Comparison of ENCODE assay signal across 1 fruit fly cellular context in the genomic region with DNA sequence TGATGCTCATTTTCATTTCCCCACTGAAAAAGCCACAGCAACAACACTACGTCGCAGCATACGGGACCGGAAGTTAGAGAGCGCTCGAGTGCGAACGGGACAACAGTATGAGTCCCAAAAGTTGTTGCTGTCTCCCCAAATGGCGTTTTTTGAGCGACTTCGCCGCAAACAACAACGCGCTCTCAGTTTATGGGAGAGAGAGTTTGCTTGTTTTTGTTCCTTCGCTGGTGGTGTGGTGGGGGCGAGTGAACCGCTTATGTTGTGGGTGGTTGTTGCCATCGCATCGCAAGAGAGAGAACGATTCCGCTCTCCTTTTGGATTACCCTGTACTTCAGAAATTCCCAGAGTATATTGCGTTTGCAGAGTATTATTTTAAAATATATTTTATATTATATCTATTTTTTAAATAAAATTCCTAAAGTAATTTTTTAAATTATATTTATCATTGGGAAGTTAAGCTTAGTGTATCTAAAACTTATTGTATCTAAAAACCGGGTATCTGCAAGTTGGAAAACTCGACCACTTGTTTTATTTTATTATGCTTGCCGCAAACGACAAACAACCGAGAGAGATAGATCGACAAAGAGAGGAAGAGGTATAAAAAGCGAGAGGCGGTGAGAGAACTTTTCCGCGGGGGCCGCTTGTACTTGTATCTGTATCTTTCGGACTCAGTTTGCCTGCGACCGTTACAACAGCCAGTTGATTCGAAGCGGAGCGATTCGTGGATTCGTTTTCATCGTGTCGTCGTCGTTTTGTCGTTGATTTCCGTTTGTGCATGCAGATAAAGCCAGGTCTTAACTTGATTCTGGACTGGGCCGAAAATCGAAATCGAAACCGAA.
TF ChIP-seq lines count a peak whose summit lies in the region.

A gene (plus strand): TSS at position 669 of the 839 bp plus-strand sequence.

TF ChIP-seq in whole organism, embryonic, 481 proteins besides CTCF, POLR2A, EP300 and RAD21 (continued from another document and continues in another):
- TF ChIP-seq slp2 (GFP tag; optimal IDR thresholded peaks at IDR 0.05; lab: Kevin White, UChicago), result peak; percentile 71
- peak; percentile 100 for TF ChIP-seq CoRest (tag; optimal IDR thresholded peaks at IDR 0.05; lab: Kevin White, UChicago)
- TF ChIP-seq CG10209 (GFP tag; optimal IDR thresholded peaks at IDR 0.05; lab: Kevin White, UChicago), result peak; percentile 99
- peak; percentile 88 for TF ChIP-seq CG4360 (GFP tag; IDR thresholded peaks at IDR 0.05; lab: Robert Waterston, UW)
- 0 out of 3 replicates have a peak, but pooled peaks have one; percentile 21 for TF ChIP-seq CG14860 (GFP tag; IDR thresholded peaks at IDR 0.05; lab: Robert Waterston, UW; ENCODE audit: partially characterized antibody)
- TF ChIP-seq ttk (GFP tag; IDR thresholded peaks at IDR 0.05; lab: Robert Waterston, UW), result peak; percentile 99
- TF ChIP-seq klu (GFP tag; IDR thresholded peaks at IDR 0.05; lab: Robert Waterston, UW), result peak; percentile 98
- TF ChIP-seq CG10267 (tag; optimal IDR thresholded peaks at IDR 0.05; lab: Kevin White, UChicago), result peak; percentile 99
- TF ChIP-seq CG10543 (GFP tag; optimal IDR thresholded peaks at IDR 0.05; lab: Kevin White, UChicago), result peak; percentile 97
- no peak for TF ChIP-seq Sin3A (optimal IDR thresholded peaks at IDR 0.05; lab: Kevin White, UChicago)
- TF ChIP-seq CG13624 (GFP tag; optimal IDR thresholded peaks at IDR 0.05; lab: Kevin White, UChicago), result peak; percentile 69
- peak; percentile 78 for TF ChIP-seq tx (GFP tag; optimal IDR thresholded peaks at IDR 0.05; lab: Kevin White, UChicago)
- peak; percentile 95 for TF ChIP-seq CG3065 (GFP tag; optimal IDR thresholded peaks at IDR 0.05; lab: Kevin White, UChicago)
- TF ChIP-seq yki (optimal IDR thresholded peaks at IDR 0.05; lab: Kevin White, UChicago), result peak; percentile 54
- peak; percentile 38 for TF ChIP-seq shn (GFP tag; optimal IDR thresholded peaks at IDR 0.05; lab: Kevin White, UChicago)
- TF ChIP-seq CG2129 (GFP tag; IDR thresholded peaks at IDR 0.05; lab: Robert Waterston, UW; ENCODE audit: partially characterized antibody), result no peak
- peak; percentile 83 for TF ChIP-seq CG42726 (GFP tag; IDR thresholded peaks at IDR 0.05; lab: Robert Waterston, UW; ENCODE audit: partially characterized antibody)
- TF ChIP-seq exex (tag; optimal IDR thresholded peaks at IDR 0.05; lab: Kevin White, UChicago), result peak; percentile 94
- TF ChIP-seq Lpt (GFP tag; optimal IDR thresholded peaks at IDR 0.05; lab: Kevin White, UChicago), result no peak
- TF ChIP-seq CG8944 (GFP tag; optimal IDR thresholded peaks at IDR 0.05; lab: Kevin White, UChicago), result peak; percentile 74
- peak; percentile 96 for TF ChIP-seq CG12104 (GFP tag; optimal IDR thresholded peaks at IDR 0.05; lab: Kevin White, UChicago)
- peak; percentile 35 for TF ChIP-seq crc (GFP tag; optimal IDR thresholded peaks at IDR 0.05; lab: Kevin White, UChicago)
- TF ChIP-seq Hmr (GFP tag; optimal IDR thresholded peaks at IDR 0.05; lab: Kevin White, UChicago), result peak; percentile 99
- TF ChIP-seq Elba2 (GFP tag; optimal IDR thresholded peaks at IDR 0.05; lab: Kevin White, UChicago), result peak; percentile 59
- peak; percentile 93 for TF ChIP-seq toy (GFP tag; IDR thresholded peaks at IDR 0.05; lab: Robert Waterston, UW)
- peak; percentile 99 for TF ChIP-seq run (tag; optimal IDR thresholded peaks at IDR 0.05; lab: Kevin White, UChicago)
- peak; percentile 99 for TF ChIP-seq lmd (GFP tag; IDR thresholded peaks at IDR 0.05; lab: Robert Waterston, UW)
- peak; percentile 96 for TF ChIP-seq CG4820 (GFP tag; optimal IDR thresholded peaks at IDR 0.05; lab: Kevin White, UChicago)
- peak; percentile 9 for TF ChIP-seq CG14965 (GFP tag; optimal IDR thresholded peaks at IDR 0.05; lab: Kevin White, UChicago; ENCODE audit: borderline replicate concordance)
- TF ChIP-seq ara (GFP tag; IDR thresholded peaks at IDR 0.05; lab: Robert Waterston, UW), result peak; percentile 99
- peak; percentile 87 for TF ChIP-seq CG12219 (GFP tag; optimal IDR thresholded peaks at IDR 0.05; lab: Kevin White, UChicago)
- peak; percentile 99 for TF ChIP-seq so (GFP tag; IDR thresholded peaks at IDR 0.05; lab: Robert Waterston, UW)
- TF ChIP-seq pfk (GFP tag; optimal IDR thresholded peaks at IDR 0.05; lab: Kevin White, UChicago), result peak; percentile 33
- TF ChIP-seq Dref (GFP tag; IDR thresholded peaks at IDR 0.05; lab: Robert Waterston, UW), result no peak
- peak; percentile 65 for TF ChIP-seq CHES-1-like (GFP tag; optimal IDR thresholded peaks at IDR 0.05; lab: Kevin White, UChicago)
- peak; percentile 93 for TF ChIP-seq CG15011 (GFP tag; optimal IDR thresholded peaks at IDR 0.05; lab: Kevin White, UChicago)
- TF ChIP-seq CG12299 (tag; optimal IDR thresholded peaks at IDR 0.05; lab: Kevin White, UChicago), result peak; percentile 98
- TF ChIP-seq CG12071 (GFP tag; optimal IDR thresholded peaks at IDR 0.05; lab: Kevin White, UChicago), result peak; percentile 92
- TF ChIP-seq CG12942 (GFP tag; optimal IDR thresholded peaks at IDR 0.05; lab: Kevin White, UChicago), result peak; percentile 97
- TF ChIP-seq CG11456 (GFP tag; IDR thresholded peaks at IDR 0.05; lab: Robert Waterston, UW), result peak; percentile 98
- peak; percentile 15 to 84 for TF ChIP-seq chif (GFP tag; optimal IDR thresholded peaks at IDR 0.05; lab: Kevin White, UChicago)
- TF ChIP-seq CG4282 (GFP tag; optimal IDR thresholded peaks at IDR 0.05; lab: Kevin White, UChicago), result no peak
- TF ChIP-seq CG13894 (tag; optimal IDR thresholded peaks at IDR 0.05; lab: Kevin White, UChicago), result peak; percentile 97
- TF ChIP-seq pho (GFP tag; optimal IDR thresholded peaks at IDR 0.05; lab: Kevin White, UChicago), result peak; percentile 40
- peak; percentile 26 for TF ChIP-seq MESR4 (GFP tag; optimal IDR thresholded peaks at IDR 0.05; lab: Kevin White, UChicago)
- no peak; the same call in 2 of the 3 replicates for TF ChIP-seq knrl (GFP tag; IDR thresholded peaks at IDR 0.05; lab: Robert Waterston, UW; ENCODE audit: partially characterized antibody)
- peak; percentile 81 for TF ChIP-seq bab2 (GFP tag; optimal IDR thresholded peaks at IDR 0.05; lab: Kevin White, UChicago)
- peak; percentile 37 for TF ChIP-seq p53 (GFP tag; optimal IDR thresholded peaks at IDR 0.05; lab: Kevin White, UChicago)
- TF ChIP-seq CG6854 (GFP tag; optimal IDR thresholded peaks at IDR 0.05; lab: Kevin White, UChicago), result peak; percentile 98
- peak; percentile 99 for TF ChIP-seq E2f1 (GFP tag; IDR thresholded peaks at IDR 0.05; lab: Robert Waterston, UW)
- TF ChIP-seq B-H1 (GFP tag; IDR thresholded peaks at IDR 0.05; lab: Robert Waterston, UW), result peak; percentile 98
- no peak for TF ChIP-seq Tbp (GFP tag; optimal IDR thresholded peaks at IDR 0.05; lab: Kevin White, UChicago)
- TF ChIP-seq Taf1 (GFP tag; IDR thresholded peaks at IDR 0.05; lab: Robert Waterston, UW), result peak; percentile 97
- TF ChIP-seq BEAF-32 (GFP tag; optimal IDR thresholded peaks at IDR 0.05; lab: Kevin White, UChicago), result no peak
- TF ChIP-seq CG8290 (GFP tag; optimal IDR thresholded peaks at IDR 0.05; lab: Kevin White, UChicago), result peak; percentile 86
- peak; percentile 16 to 94 for TF ChIP-seq CG8290 (tag; optimal IDR thresholded peaks at IDR 0.05; lab: Kevin White, UChicago)
- TF ChIP-seq CG33213 (GFP tag; optimal IDR thresholded peaks at IDR 0.05; lab: Kevin White, UChicago), result peak; percentile 16
- TF ChIP-seq az2 (GFP tag; optimal IDR thresholded peaks at IDR 0.05; lab: Kevin White, UChicago), result peak; percentile 98
- TF ChIP-seq CG18476 (GFP tag; optimal IDR thresholded peaks at IDR 0.05; lab: Kevin White, UChicago), result peak; percentile 94
- peak; percentile 99 for TF ChIP-seq sob (GFP tag; IDR thresholded peaks at IDR 0.05; lab: Robert Waterston, UW)
- TF ChIP-seq bcd (GFP tag; optimal IDR thresholded peaks at IDR 0.05; lab: Kevin White, UChicago), result peak; percentile 99
- peak; percentile 91 for TF ChIP-seq MTF-1 (GFP tag; optimal IDR thresholded peaks at IDR 0.05; lab: Kevin White, UChicago; ENCODE audit: borderline replicate concordance)
- peak; percentile 93 for TF ChIP-seq CG13123 (GFP tag; optimal IDR thresholded peaks at IDR 0.05; lab: Kevin White, UChicago)
- TF ChIP-seq CG1529 (GFP tag; optimal IDR thresholded peaks at IDR 0.05; lab: Kevin White, UChicago), result peak; percentile 95
- peak; percentile 100 for TF ChIP-seq Ssrp (tag; optimal IDR thresholded peaks at IDR 0.05; lab: Kevin White, UChicago)
- peak; percentile 100 for TF ChIP-seq Xrp1 (GFP tag; IDR thresholded peaks at IDR 0.05; lab: Robert Waterston, UW)
- peak; percentile 99 for TF ChIP-seq lab (GFP tag; optimal IDR thresholded peaks at IDR 0.05; lab: Kevin White, UChicago)
- peak; percentile 98 for TF ChIP-seq MBD-R2 (GFP tag; IDR thresholded peaks at IDR 0.05; lab: Robert Waterston, UW)
- TF ChIP-seq chm (GFP tag; IDR thresholded peaks at IDR 0.05; lab: Robert Waterston, UW), result peak; percentile 95
- TF ChIP-seq gfzf (GFP tag; optimal IDR thresholded peaks at IDR 0.05; lab: Kevin White, UChicago), result peak; percentile 38
- peak; percentile 91 for TF ChIP-seq CG10431 (GFP tag; optimal IDR thresholded peaks at IDR 0.05; lab: Kevin White, UChicago)
- TF ChIP-seq CG9876 (GFP tag; optimal IDR thresholded peaks at IDR 0.05; lab: Kevin White, UChicago), result no peak
- TF ChIP-seq Dll (GFP tag; IDR thresholded peaks at IDR 0.05; lab: Robert Waterston, UW; ENCODE audit: partially characterized antibody), result no peak; the same call in 3 of the 4 replicates
- peak; percentile 97 for TF ChIP-seq ind (GFP tag; optimal IDR thresholded peaks at IDR 0.05; lab: Kevin White, UChicago)
- TF ChIP-seq mirr (GFP tag; optimal IDR thresholded peaks at IDR 0.05; lab: Kevin White, UChicago), result peak; percentile 89
- TF ChIP-seq Scr (GFP tag; IDR thresholded peaks at IDR 0.05; lab: Robert Waterston, UW; ENCODE audit: partially characterized antibody), result peak; percentile 36; the same call in 1 of the 2 replicates
- peak; percentile 100 for TF ChIP-seq gsb-n (tag; optimal IDR thresholded peaks at IDR 0.05; lab: Kevin White, UChicago)
- peak; percentile 98 for TF ChIP-seq Lim3 (GFP tag; IDR thresholded peaks at IDR 0.05; lab: Robert Waterston, UW)
- TF ChIP-seq Mad (GFP tag; optimal IDR thresholded peaks at IDR 0.05; lab: Kevin White, UChicago), result peak; percentile 73
- TF ChIP-seq sisA (GFP tag; IDR thresholded peaks at IDR 0.05; lab: Robert Waterston, UW), result peak; percentile 99
- peak; percentile 95 for TF ChIP-seq CG6765 (GFP tag; optimal IDR thresholded peaks at IDR 0.05; lab: Kevin White, UChicago)
- peak; percentile 99 for TF ChIP-seq CG34422 (GFP tag; IDR thresholded peaks at IDR 0.05; lab: Robert Waterston, UW)
- peak; percentile 99 for TF ChIP-seq Drgx (GFP tag; IDR thresholded peaks at IDR 0.05; lab: Robert Waterston, UW)
- peak; percentile 46 for TF ChIP-seq CG15479 (GFP tag; optimal IDR thresholded peaks at IDR 0.05; lab: Kevin White, UChicago)
- TF ChIP-seq hbn (GFP tag; IDR thresholded peaks at IDR 0.05; lab: Robert Waterston, UW; ENCODE audit: partially characterized antibody), result peak; percentile 38; the same call in 1 of the 2 replicates
- TF ChIP-seq CG14667 (GFP tag; IDR thresholded peaks at IDR 0.05; lab: Robert Waterston, UW), result peak; percentile 99
- TF ChIP-seq CG17568 (GFP tag; optimal IDR thresholded peaks at IDR 0.05; lab: Kevin White, UChicago), result peak; percentile 92
- TF ChIP-seq Rx (GFP tag; IDR thresholded peaks at IDR 0.05; lab: Robert Waterston, UW), result peak; percentile 95
- peak; percentile 98 for TF ChIP-seq sd (tag; optimal IDR thresholded peaks at IDR 0.05; lab: Kevin White, UChicago)
- peak; percentile 86 for TF ChIP-seq chn (GFP tag; optimal IDR thresholded peaks at IDR 0.05; lab: Kevin White, UChicago)
- peak; percentile 78 for TF ChIP-seq Bteb2 (GFP tag; optimal IDR thresholded peaks at IDR 0.05; lab: Kevin White, UChicago)
- TF ChIP-seq vnd (GFP tag; IDR thresholded peaks at IDR 0.05; lab: Robert Waterston, UW; ENCODE audit: partially characterized antibody), result no peak
- peak; percentile 97 for TF ChIP-seq Usf (GFP tag; optimal IDR thresholded peaks at IDR 0.05; lab: Kevin White, UChicago)
- peak; percentile 53 for TF ChIP-seq ftz-f1 (GFP tag; optimal IDR thresholded peaks at IDR 0.05; lab: Kevin White, UChicago)
- no peak for TF ChIP-seq NC2α (GFP tag; optimal IDR thresholded peaks at IDR 0.05; lab: Kevin White, UChicago)
- TF ChIP-seq CG18619 (GFP tag; optimal IDR thresholded peaks at IDR 0.05; lab: Kevin White, UChicago), result peak; percentile 99
- TF ChIP-seq maf-S (GFP tag; optimal IDR thresholded peaks at IDR 0.05; lab: Kevin White, UChicago), result peak; percentile 59
- TF ChIP-seq zen2 (GFP tag; IDR thresholded peaks at IDR 0.05; lab: Robert Waterston, UW; ENCODE audit: partially characterized antibody), result peak; percentile 52; the same call in 2 of the 3 replicates
- TF ChIP-seq Med (GFP tag; lab: Kevin White, UChicago), result peak; percentile 97
- TF ChIP-seq twi (tag; optimal IDR thresholded peaks at IDR 0.05; lab: Kevin White, UChicago), result peak; percentile 98
- TF ChIP-seq dimm (GFP tag; IDR thresholded peaks at IDR 0.05; lab: Robert Waterston, UW), result peak; percentile 97
- peak; percentile 98 for TF ChIP-seq Ets97D (GFP tag; optimal IDR thresholded peaks at IDR 0.05; lab: Kevin White, UChicago)
- peak in 1 of 2 experiments; percentile 65 for TF ChIP-seq tll (GFP tag; optimal IDR thresholded peaks at IDR 0.05; lab: Kevin White, UChicago)
- peak; percentile 93 for TF ChIP-seq CG15514 (GFP tag; optimal IDR thresholded peaks at IDR 0.05; lab: Kevin White, UChicago)
- TF ChIP-seq luna (GFP tag; optimal IDR thresholded peaks at IDR 0.05; lab: Kevin White, UChicago), result peak; percentile 33
- peak; percentile 98 for TF ChIP-seq CG6683 (GFP tag; optimal IDR thresholded peaks at IDR 0.05; lab: Kevin White, UChicago)
- TF ChIP-seq ato (GFP tag; IDR thresholded peaks at IDR 0.05; lab: Robert Waterston, UW; ENCODE audit: partially characterized antibody), result no peak; the same call in 1 of the 2 replicates
- peak; percentile 96 for TF ChIP-seq GATAe (GFP tag; conservative IDR thresholded peaks at IDR 0.05; lab: Robert Waterston, UW)
- peak; percentile 40 for TF ChIP-seq pzg (GFP tag; optimal IDR thresholded peaks at IDR 0.05; lab: Kevin White, UChicago)
- no peak for TF ChIP-seq CG16813 (GFP tag; IDR thresholded peaks at IDR 0.05; lab: Robert Waterston, UW; ENCODE audit: partially characterized antibody)
- TF ChIP-seq CG5953 (GFP tag; IDR thresholded peaks at IDR 0.05; lab: Robert Waterston, UW), result peak; percentile 96
- peak; percentile 97 for TF ChIP-seq otp (GFP tag; IDR thresholded peaks at IDR 0.05; lab: Robert Waterston, UW)
- TF ChIP-seq CG1024 (GFP tag; IDR thresholded peaks at IDR 0.05; lab: Robert Waterston, UW), result peak; percentile 95
- peak; percentile 35 for TF ChIP-seq ERR (GFP tag; optimal IDR thresholded peaks at IDR 0.05; lab: Kevin White, UChicago)
- peak; percentile 84 for TF ChIP-seq Hsf (GFP tag; optimal IDR thresholded peaks at IDR 0.05; lab: Kevin White, UChicago)
- TF ChIP-seq br (optimal IDR thresholded peaks at IDR 0.05; lab: Kevin White, UChicago), result no peak
- TF ChIP-seq rib (GFP tag; IDR thresholded peaks at IDR 0.05; lab: Robert Waterston, UW), result peak; percentile 97
